Worm (Caenorhabditis elegans) whole organism, L1 larva: Measurements from ENCODE around the gene fbxa-2.

Source experiments
- aha-1 ChIP-seq: fragments of 150-350 bp; optimal IDR thresholded peaks from 2 replicates; lab custom pipeline; 2014; ENCODE audit warnings: missing biosample characterization, missing genetic modification characterization
- aly-2 ChIP-seq: fragments of 150-350 bp; optimal IDR thresholded peaks from 2 replicates; lab custom pipeline; 2014; ENCODE audit warnings: missing biosample characterization, missing genetic modification characterization
- ama-1 ChIP-seq: fragments of 150-350 bp; optimal IDR thresholded peaks from 2 replicates; lab custom pipeline; 2014
- egl-27 ChIP-seq, 2 experiments: fragments of 150-350 bp in 1 of 2; sonication (generic microtip); optimal IDR thresholded peaks; 3 replicates each; lab custom pipeline; 2017 to 2018; ENCODE audit warnings: missing biosample characterization in 2 of 2, missing genetic modification characterization in 2 of 2, missing genetic modification reagents in 2 of 2
- hlh-17 ChIP-seq: fragments of 200-800 bp; sonication (Bioruptor generic); optimal IDR thresholded peaks from 2 replicates; lab custom pipeline; 2018; ENCODE audit warnings: missing genetic modification characterization, mild to moderate bottlenecking, missing compliant biosample characterization, moderate library complexity, borderline replicate concordance
- nhr-77 ChIP-seq: fragments of 150-350 bp; optimal IDR thresholded peaks from 2 replicates; lab custom pipeline; 2014; ENCODE audit warnings: missing biosample characterization, missing genetic modification characterization
- nhr-85 ChIP-seq: sonication (generic microtip); peaks from one replicate; lab custom pipeline; 2016; ENCODE audit warnings: missing genetic modification characterization, inconsistent platforms, missing compliant biosample characterization
- pqm-1 ChIP-seq: sonication (generic microtip); optimal IDR thresholded peaks from 3 replicates; lab custom pipeline; 2017; ENCODE audit warnings: missing biosample characterization, missing genetic modification characterization
- skn-1 ChIP-seq: fragments of 150-350 bp; optimal IDR thresholded peaks from 2 replicates; lab custom pipeline; 2014; ENCODE audit warnings: missing biosample characterization, missing genetic modification characterization
- unc-62 ChIP-seq: fragments of 150-350 bp; optimal IDR thresholded peaks from 2 replicates; lab custom pipeline; 2014; ENCODE audit warnings: missing biosample characterization, missing genetic modification reagents, missing genetic modification characterization
- ztf-11 ChIP-seq, 2 experiments: sonication (generic microtip); optimal IDR thresholded peaks; 2 replicates each; lab custom pipeline; 2016 to 2017; ENCODE audit warnings: missing genetic modification characterization in 2 of 2, missing biosample characterization in 1 of 2, missing compliant biosample characterization in 1 of 2
- ztf-4 ChIP-seq: fragments of 150-350 bp; optimal IDR thresholded peaks from 2 replicates; lab custom pipeline; 2014; ENCODE audit warnings: missing biosample characterization, missing genetic modification characterization

ce11 chrV:16224027-16224426 lies 45.4 kb downstream of the fbxa-2 start, which contains the start of gene stdh-2:
- TF ChIP-seq skn-1 (tag; lab: Kevin White, UChicago), result no peak
- no peak for TF ChIP-seq egl-27 (tag; optimal IDR thresholded peaks at IDR 0.05; lab: Kevin White, UChicago)
- no peak for TF ChIP-seq ztf-4
- TF ChIP-seq unc-62 (GFP tag; lab: Kevin White, UChicago), result no peak
- no peak for TF ChIP-seq ztf-11 (tag; optimal IDR thresholded peaks at IDR 0.05; lab: Kevin White, UChicago)
- no peak for TF ChIP-seq ama-1 (lab: Kevin White, UChicago)
- no peak for TF ChIP-seq aha-1
- no peak for TF ChIP-seq pqm-1
- TF ChIP-seq nhr-85 (tag; lab: Kevin White, UChicago), result no peak
- TF ChIP-seq aly-2 (tag; lab: Kevin White, UChicago), result no peak
- no peak for TF ChIP-seq nhr-77 (tag; lab: Kevin White, UChicago)
- no peak for TF ChIP-seq hlh-17 (GFP tag; lab: Kevin White, UChicago)
